Worm (Caenorhabditis elegans) whole organism, L3 larva: ENCODE data around the gene C10B5.3.
A peak's percentile ranks its signal among the peaks of the same experiment; 100 is the strongest.

ENCODE experiments used
- aly-2 ChIP-seq: fragments of 150-350 bp; optimal IDR thresholded peaks from 2 replicates; lab custom pipeline; 2014; ENCODE audit warnings: missing biosample characterization, missing genetic modification characterization
- ceh-16 ChIP-seq: sonication (generic microtip); optimal IDR thresholded peaks from 2 replicates; lab custom pipeline; 2017; ENCODE audit warnings: missing biosample characterization, missing genetic modification characterization
- ceh-28 ChIP-seq: fragments of 150-350 bp; optimal IDR thresholded peaks from 2 replicates; lab custom pipeline; 2014; ENCODE audit warnings: missing biosample characterization, missing genetic modification reagents, missing genetic modification characterization
- ceh-82 ChIP-seq: fragments of 150-350 bp; optimal IDR thresholded peaks from 2 replicates; lab custom pipeline; 2014; ENCODE audit warnings: missing biosample characterization, missing genetic modification characterization
- ceh-9 ChIP-seq: sonication (generic microtip); optimal IDR thresholded peaks from 2 replicates; lab custom pipeline; 2018; ENCODE audit warnings: missing biosample characterization, missing genetic modification characterization
- daf-12 ChIP-seq: fragments of 150-350 bp; optimal IDR thresholded peaks from 2 replicates; lab custom pipeline; 2014; ENCODE audit warnings: missing biosample characterization, missing genetic modification reagents, missing genetic modification characterization
- egl-27 ChIP-seq: sonication (generic microtip); optimal IDR thresholded peaks from 4 replicates; lab custom pipeline; 2017; ENCODE audit warnings: missing biosample characterization, missing genetic modification reagents, missing genetic modification characterization
- egl-5 ChIP-seq: fragments of 150-350 bp; optimal IDR thresholded peaks from 2 replicates; lab custom pipeline; 2017; ENCODE audit warnings: missing biosample characterization, missing genetic modification reagents, missing genetic modification characterization, inconsistent platforms
- elt-1 ChIP-seq: fragments of 150-350 bp; optimal IDR thresholded peaks from 2 replicates; lab custom pipeline; 2014; ENCODE audit warnings: missing biosample characterization, missing genetic modification characterization
- elt-2 ChIP-seq: sonication (generic microtip); optimal IDR thresholded peaks from 2 replicates; lab custom pipeline; 2016; ENCODE audit warnings: missing genetic modification reagents, mild to moderate bottlenecking, missing genetic modification characterization, missing compliant biosample characterization
- elt-3 ChIP-seq, 3 experiments: fragments of 150-350 bp in 1 of 3; sonication (generic microtip) in 2 of 3; optimal IDR thresholded peaks; 2 replicates in 2 of 3; 4 replicates in 1 of 3; lab custom pipeline; 2014 to 2017; ENCODE audit warnings: missing biosample characterization in 3 of 3, missing genetic modification characterization in 3 of 3
- eor-1 ChIP-seq, 2 experiments: fragments of 150-350 bp; optimal IDR thresholded peaks; 2 replicates each; lab custom pipeline; 2014 to 2018; ENCODE audit warnings: missing biosample characterization in 2 of 2, missing genetic modification characterization in 2 of 2
- fkh-10 ChIP-seq: sonication (generic microtip); optimal IDR thresholded peaks from 2 replicates; lab custom pipeline; 2017; ENCODE audit warnings: missing biosample characterization, missing genetic modification reagents, missing genetic modification characterization
- fkh-2 ChIP-seq: fragments of 150-350 bp; optimal IDR thresholded peaks from 2 replicates; lab custom pipeline; 2014; ENCODE audit warnings: missing biosample characterization, missing genetic modification reagents, missing genetic modification characterization
- fos-1 ChIP-seq: fragments of 150-350 bp; optimal IDR thresholded peaks from 2 replicates; lab custom pipeline; 2014; ENCODE audit warnings: missing biosample characterization, missing genetic modification characterization
- hmg-11 ChIP-seq: sonication (generic microtip); optimal IDR thresholded peaks from 2 replicates; lab custom pipeline; 2016; ENCODE audit warnings: missing genetic modification characterization, missing compliant biosample characterization
- jun-1 ChIP-seq: fragments of 150-350 bp; optimal IDR thresholded peaks from 2 replicates; lab custom pipeline; 2014; ENCODE audit warnings: missing biosample characterization, missing genetic modification reagents, missing genetic modification characterization
- lin-15B ChIP-seq: fragments of 150-350 bp; optimal IDR thresholded peaks from 2 replicates; lab custom pipeline; 2014; ENCODE audit warnings: missing biosample characterization, missing genetic modification characterization
- lin-39 ChIP-seq: fragments of 150-350 bp; optimal IDR thresholded peaks from 2 replicates; lab custom pipeline; 2018; ENCODE audit warnings: missing biosample characterization, missing genetic modification reagents, missing genetic modification characterization
- mdl-1 ChIP-seq: fragments of 150-350 bp; optimal IDR thresholded peaks from 2 replicates; lab custom pipeline; 2014; ENCODE audit warnings: missing biosample characterization, missing genetic modification characterization
- mml-1 ChIP-seq: fragments of 150-350 bp; sonication (generic microtip); optimal IDR thresholded peaks from 3 replicates; lab custom pipeline; 2014; ENCODE audit warnings: missing biosample characterization, missing genetic modification characterization
- nfya-1 ChIP-seq: sonication (generic microtip); optimal IDR thresholded peaks from 2 replicates; lab custom pipeline; 2017; ENCODE audit warnings: missing genetic modification characterization, mild to moderate bottlenecking, missing compliant biosample characterization, antibody characterized with exemption, moderate library complexity; ENCODE audit not compliant: insufficient read depth
- nhr-11 ChIP-seq: fragments of 150-350 bp; optimal IDR thresholded peaks from 2 replicates; lab custom pipeline; 2014; ENCODE audit warnings: missing biosample characterization, missing genetic modification characterization
- nhr-23 ChIP-seq: fragments of 150-350 bp; optimal IDR thresholded peaks from 2 replicates; lab custom pipeline; 2014; ENCODE audit warnings: missing biosample characterization, missing genetic modification reagents, missing genetic modification characterization
- nhr-28 ChIP-seq: fragments of 150-350 bp; optimal IDR thresholded peaks from 2 replicates; lab custom pipeline; 2014; ENCODE audit warnings: missing biosample characterization, missing genetic modification characterization
- nhr-43 ChIP-seq: sonication (generic microtip); optimal IDR thresholded peaks from 2 replicates; lab custom pipeline; 2016; ENCODE audit warnings: mild to moderate bottlenecking, missing genetic modification characterization, missing compliant biosample characterization; ENCODE audit not compliant: poor library complexity, severe bottlenecking
- pha-4 ChIP-seq: fragments of 150-350 bp; optimal IDR thresholded peaks from 2 replicates; lab custom pipeline; 2014; ENCODE audit warnings: missing biosample characterization, missing genetic modification reagents, missing genetic modification characterization
- pqm-1 ChIP-seq: fragments of 150-350 bp; optimal IDR thresholded peaks from 2 replicates; lab custom pipeline; 2017; ENCODE audit warnings: missing biosample characterization, missing genetic modification characterization, inconsistent platforms
- sea-2 ChIP-seq: fragments of 150-350 bp; sonication (generic microtip); optimal IDR thresholded peaks from 4 replicates; lab custom pipeline; 2014; ENCODE audit warnings: missing biosample characterization, missing genetic modification reagents, missing genetic modification characterization
- skn-1 ChIP-seq: fragments of 150-350 bp; optimal IDR thresholded peaks from 2 replicates; lab custom pipeline; 2014; ENCODE audit warnings: missing biosample characterization, missing genetic modification characterization
- snpc-4 ChIP-seq: fragments of 150-350 bp; optimal IDR thresholded peaks from 2 replicates; lab custom pipeline; 2014; ENCODE audit warnings: missing biosample characterization, missing genetic modification characterization
- tbx-2 ChIP-seq: sonication (generic microtip); optimal IDR thresholded peaks from 2 replicates; lab custom pipeline; 2016; ENCODE audit warnings: mild to moderate bottlenecking, missing genetic modification characterization, missing compliant biosample characterization
- unc-39 ChIP-seq: sonication (generic microtip); optimal IDR thresholded peaks from 4 replicates; lab custom pipeline; 2017; ENCODE audit warnings: missing biosample characterization, missing genetic modification characterization
- unc-62 ChIP-seq: fragments of 150-350 bp; sonication (generic microtip); optimal IDR thresholded peaks from 4 replicates; lab custom pipeline; 2014; ENCODE audit warnings: missing biosample characterization, missing genetic modification reagents, missing genetic modification characterization

Gene C10B5.3

ce11 chrV:8631277-8631765 is 43.3 kb upstream of the C10B5.3 start, which contains the start of gene atg-18 (continued):
- TF ChIP-seq jun-1 (tag; lab: Kevin White, UChicago) (no peak), fkh-2 (tag; lab: Kevin White, UChicago) (no peak)

ce11 chrV:8629029-8629428 is 41.0 kb upstream of the C10B5.3 start, which contains the start of gene F41E6.12:
Gene F41E6.12, minus strand, starts transcription at chrV:8629129.
- TF ChIP-seq hmg-11 (tag; lab: Kevin White, UChicago) (no peak), ceh-16 (no peak), ceh-82 (tag; lab: Kevin White, UChicago) (no peak), snpc-4 (tag; lab: Kevin White, UChicago) (no peak), nhr-23 (tag; lab: Kevin White, UChicago) (peak; percentile 20), egl-5 (tag; lab: Kevin White, UChicago) (no peak), daf-12 (tag; lab: Kevin White, UChicago) (no peak), lin-39 (tag; lab: Kevin White, UChicago) (no peak)
- TF ChIP-seq, all 47 proteins: peak for 1

ce11 chrV:8627580-8627979 is 39.6 kb upstream of the C10B5.3 start:
- no peak for TF ChIP-seq tbx-2 (tag; lab: Kevin White, UChicago)
- no peak for TF ChIP-seq unc-39 (tag; lab: Kevin White, UChicago)
- TF ChIP-seq fos-1 (tag; lab: Kevin White, UChicago), result no peak
- TF ChIP-seq sea-2 (GFP tag; lab: Kevin White, UChicago), result no peak

ce11 chrV:8626406-8626805 is 38.4 kb upstream of the C10B5.3 start:
- no peak for TF ChIP-seq egl-5 (tag; lab: Kevin White, UChicago)
- TF ChIP-seq snpc-4 (tag; lab: Kevin White, UChicago), result no peak
- peak in 1 of 3 experiments; percentile 1 for TF ChIP-seq elt-3 (tag; optimal IDR thresholded peaks at IDR 0.05; lab: Kevin White, UChicago)
- no peak for TF ChIP-seq ceh-9
- TF ChIP-seq sea-2 (GFP tag; lab: Kevin White, UChicago), result no peak
- TF ChIP-seq unc-62, result peak; percentile 64
- TF ChIP-seq nhr-11 (tag; lab: Kevin White, UChicago), result no peak

- TF ChIP-seq skn-1 (no peak), jun-1 (tag; lab: Kevin White, UChicago) (no peak), elt-1 (tag; lab: Kevin White, UChicago) (no peak), hmg-11 (tag; lab: Kevin White, UChicago) (peak; percentile 16), lin-15B (tag; lab: Kevin White, UChicago) (no peak), egl-27 (tag; lab: Kevin White, UChicago) (no peak)
Observed at ce11 chrV:8623754-8624153, 35.8 kb upstream of the C10B5.3 start, which contains the start of gene F41E6.17. Gene F41E6.17, plus strand, starts transcription at chrV:8624101.

- TF ChIP-seq ceh-9, result no peak
- TF ChIP-seq nhr-11 (tag; lab: Kevin White, UChicago), result no peak
- TF ChIP-seq elt-2 (tag; lab: Kevin White, UChicago), result no peak
- no peak for TF ChIP-seq mdl-1 (tag; lab: Kevin White, UChicago)
- TF ChIP-seq skn-1, result no peak
- TF ChIP-seq fkh-10 (GFP tag; lab: Kevin White, UChicago), result no peak
- TF ChIP-seq nfya-1 (tag; lab: Kevin White, UChicago), result no peak
- TF ChIP-seq nhr-43 (tag; lab: Kevin White, UChicago), result no peak
- TF ChIP-seq nhr-23 (tag; lab: Kevin White, UChicago), result no peak
- TF ChIP-seq fkh-2 (tag; lab: Kevin White, UChicago), result no peak
- no peak for TF ChIP-seq lin-15B (tag; lab: Kevin White, UChicago)
- no peak for TF ChIP-seq pqm-1 (tag; lab: Kevin White, UChicago)
- no peak for TF ChIP-seq unc-39 (tag; lab: Kevin White, UChicago)
- TF ChIP-seq unc-62, result no peak
Observed at ce11 chrV:8622314-8622713, 34.3 kb upstream of the C10B5.3 start, which contains the start of gene F41E6.1. Gene F41E6.1, plus strand, starts transcription at chrV:8622614.

ce11 chrV:8621213-8621612 is 33.2 kb upstream of the C10B5.3 start, which contains the start of gene idpc-2:
Gene idpc-2, minus strand, starts transcription at chrV:8621313.
- no peak for TF ChIP-seq unc-62
- no peak for TF ChIP-seq nhr-28 (tag; lab: Kevin White, UChicago)
- no peak for TF ChIP-seq nhr-23 (tag; lab: Kevin White, UChicago)
- TF ChIP-seq nfya-1 (tag; lab: Kevin White, UChicago), result no peak
- TF ChIP-seq nhr-43 (tag; lab: Kevin White, UChicago), result no peak
- no peak for TF ChIP-seq aly-2 (tag; lab: Kevin White, UChicago)
- no peak for TF ChIP-seq ceh-82 (tag; lab: Kevin White, UChicago)
- no peak for TF ChIP-seq pha-4 (tag; lab: Kevin White, UChicago)
- no peak for TF ChIP-seq fkh-10 (GFP tag; lab: Kevin White, UChicago)
- TF ChIP-seq eor-1 (tag; optimal IDR thresholded peaks at IDR 0.05; lab: Kevin White, UChicago), result no peak
- no peak for TF ChIP-seq jun-1 (tag; lab: Kevin White, UChicago)
- TF ChIP-seq ceh-28, result no peak
- TF ChIP-seq egl-27 (tag; lab: Kevin White, UChicago), result no peak
- no peak for TF ChIP-seq mml-1 (tag; lab: Kevin White, UChicago)
- no peak for TF ChIP-seq tbx-2 (tag; lab: Kevin White, UChicago)
- TF ChIP-seq snpc-4 (tag; lab: Kevin White, UChicago), result no peak
- TF ChIP-seq pqm-1 (tag; lab: Kevin White, UChicago), result no peak
